Fruit fly (Drosophila melanogaster) whole organism, adult: Measurements from ENCODE around the gene Ykt6.

Experiments used
- CG11617 ChIP-seq: fragments of 200-800 bp; sonication (Bioruptor generic); optimal IDR thresholded peaks from 2 replicates; lab custom pipeline; 2017; ENCODE audit warnings: mild to moderate bottlenecking, missing biosample characterization, missing genetic modification reagents, missing genetic modification characterization
- CG14711 ChIP-seq: fragments of 200-800 bp; sonication (Bioruptor generic); optimal IDR thresholded peaks from 2 replicates; lab custom pipeline; 2018; ENCODE audit warnings: missing biosample characterization, mild to moderate bottlenecking, missing genetic modification characterization, moderate library complexity
- CG5204 ChIP-seq: fragments of 200-800 bp; sonication (Bioruptor generic); optimal IDR thresholded peaks from 2 replicates; lab custom pipeline; 2016; ENCODE audit warnings: missing biosample characterization, missing genetic modification characterization
- Mnt ChIP-seq: fragments of 200-800 bp; sonication (Bioruptor generic); optimal IDR thresholded peaks from 2 replicates; lab custom pipeline; 2016; ENCODE audit warnings: missing biosample characterization, mild to moderate bottlenecking, missing genetic modification characterization
- cnc ChIP-seq, 2 experiments: fragments of >200 bp; optimal IDR thresholded peaks; 2 replicates each; lab custom pipeline; 2017
- ovo ChIP-seq: fragments of 200-800 bp; sonication (Bioruptor generic); optimal IDR thresholded peaks from 2 replicates; lab custom pipeline; 2016; ENCODE audit warnings: missing biosample characterization, missing genetic modification characterization
- tj ChIP-seq: fragments of 200-800 bp; sonication (Bioruptor generic); optimal IDR thresholded peaks from 3 replicates; lab custom pipeline; 2017; ENCODE audit warnings: missing biosample characterization, mild to moderate bottlenecking, missing genetic modification characterization, moderate library complexity
- toe ChIP-seq: fragments of 200-800 bp; sonication (Bioruptor generic); optimal IDR thresholded peaks from 2 replicates; lab custom pipeline; 2016; ENCODE audit warnings: missing biosample characterization, missing genetic modification characterization

- TF ChIP-seq CG5204 (GFP tag; lab: Kevin White, UChicago) (no peak), CG14711 (no peak), CG11617 (GFP tag; lab: Kevin White, UChicago) (no peak), ovo (no peak), tj (GFP tag; lab: Kevin White, UChicago) (peak; percentile 8), toe (GFP tag; lab: Kevin White, UChicago) (no peak), Mnt (GFP tag; lab: Kevin White, UChicago) (no peak), cnc (optimal IDR thresholded peaks at IDR 0.05; lab: Kevin White, UChicago) (no peak)
Measured at dm6 chrX:7930236-7931027, 10.2 kb downstream of the Ykt6 start.
